Worm (Caenorhabditis elegans) whole organism, mixed stage, embryonic: ENCODE data around the gene nrsn-1.

ENCODE experiments used
- M03D4.4 ChIP-seq: sonication (generic microtip); optimal IDR thresholded peaks from 2 replicates; lab custom pipeline; 2017; ENCODE audit warnings: mild to moderate bottlenecking, missing genetic modification characterization, missing compliant biosample characterization
- bed-3 ChIP-seq: fragments of 200-800 bp; sonication (Bioruptor generic); optimal IDR thresholded peaks from 3 replicates; lab custom pipeline; 2018; ENCODE audit warnings: mild to moderate bottlenecking, missing genetic modification characterization, moderate library complexity, missing compliant biosample characterization
- blmp-1 ChIP-seq: fragments of 150-350 bp; optimal IDR thresholded peaks from 2 replicates; lab custom pipeline; 2014; ENCODE audit warnings: missing biosample characterization, missing genetic modification characterization
- ceh-39 ChIP-seq: fragments of 150-350 bp; optimal IDR thresholded peaks from 2 replicates; lab custom pipeline; 2014; ENCODE audit warnings: missing biosample characterization, missing genetic modification characterization
- ceh-43 ChIP-seq: fragments of 200-800 bp; sonication (Bioruptor generic); optimal IDR thresholded peaks from 2 replicates; lab custom pipeline; 2018; ENCODE audit warnings: mild to moderate bottlenecking, missing genetic modification characterization, moderate library complexity, missing compliant biosample characterization
- ceh-83 ChIP-seq: fragments of 200-800 bp; sonication (Bioruptor generic); optimal IDR thresholded peaks from 2 replicates; lab custom pipeline; 2018; ENCODE audit warnings: mild to moderate bottlenecking, missing genetic modification characterization, missing compliant biosample characterization
- ces-1 ChIP-seq: fragments of 150-350 bp; optimal IDR thresholded peaks from 2 replicates; lab custom pipeline; 2014; ENCODE audit warnings: missing biosample characterization, missing genetic modification reagents, missing genetic modification characterization
- cnd-1 ChIP-seq: fragments of 200-800 bp; sonication (Bioruptor generic); optimal IDR thresholded peaks from 2 replicates; lab custom pipeline; 2018; ENCODE audit warnings: mild to moderate bottlenecking, missing genetic modification characterization, missing compliant biosample characterization
- drap-1 ChIP-seq: fragments of 200-800 bp; sonication (Bioruptor generic); optimal IDR thresholded peaks from 3 replicates; lab custom pipeline; 2018; ENCODE audit warnings: mild to moderate bottlenecking, missing genetic modification characterization, missing compliant biosample characterization
- elt-1 ChIP-seq: sonication (generic microtip); optimal IDR thresholded peaks from 2 replicates; lab custom pipeline; 2017; ENCODE audit warnings: missing genetic modification characterization, mild to moderate bottlenecking, missing compliant biosample characterization, antibody characterized with exemption, moderate library complexity, borderline replicate concordance; ENCODE audit not compliant: insufficient read depth
- elt-3 ChIP-seq: fragments of 150-350 bp; optimal IDR thresholded peaks from 2 replicates; lab custom pipeline; 2014; ENCODE audit warnings: missing biosample characterization, missing genetic modification characterization
- flh-1 ChIP-seq: fragments of 200-800 bp; sonication (Bioruptor generic); optimal IDR thresholded peaks from 2 replicates; lab custom pipeline; 2018; ENCODE audit warnings: mild to moderate bottlenecking, missing genetic modification characterization, moderate library complexity, missing compliant biosample characterization
- ham-2 ChIP-seq: fragments of 200-800 bp; sonication (Bioruptor generic); optimal IDR thresholded peaks from 2 replicates; lab custom pipeline; 2018; ENCODE audit warnings: mild to moderate bottlenecking, missing genetic modification characterization, missing compliant biosample characterization
- hlh-1 ChIP-seq: fragments of 150-350 bp; optimal IDR thresholded peaks from 2 replicates; lab custom pipeline; 2014; ENCODE audit warnings: missing biosample characterization, missing genetic modification reagents, missing genetic modification characterization
- lin-13 ChIP-seq: fragments of 150-350 bp; optimal IDR thresholded peaks from 2 replicates; lab custom pipeline; 2014; ENCODE audit warnings: missing biosample characterization, missing genetic modification characterization
- lin-32 ChIP-seq: fragments of 200-800 bp; sonication (Bioruptor generic); optimal IDR thresholded peaks from 2 replicates; lab custom pipeline; 2018; ENCODE audit warnings: mild to moderate bottlenecking, missing genetic modification characterization, missing compliant biosample characterization
- lsy-2 ChIP-seq: fragments of 150-350 bp; optimal IDR thresholded peaks from 2 replicates; lab custom pipeline; 2014; ENCODE audit warnings: missing biosample characterization, missing genetic modification characterization
- mab-5 ChIP-seq: fragments of 150-350 bp; optimal IDR thresholded peaks from 2 replicates; lab custom pipeline; 2014; ENCODE audit warnings: missing biosample characterization, missing genetic modification characterization
- mep-1 ChIP-seq: fragments of 150-350 bp; optimal IDR thresholded peaks from 2 replicates; lab custom pipeline; 2017; ENCODE audit warnings: missing biosample characterization, missing genetic modification reagents, missing genetic modification characterization, inconsistent platforms
- mls-2 ChIP-seq: sonication (generic microtip); optimal IDR thresholded peaks from 2 replicates; lab custom pipeline; 2016; ENCODE audit warnings: mild to moderate bottlenecking, missing genetic modification characterization, moderate library complexity, missing compliant biosample characterization
- nhr-12 ChIP-seq: fragments of 150-350 bp; optimal IDR thresholded peaks from 2 replicates; lab custom pipeline; 2014; ENCODE audit warnings: missing biosample characterization, missing genetic modification characterization
- nhr-2 ChIP-seq: fragments of 150-350 bp; optimal IDR thresholded peaks from 2 replicates; lab custom pipeline; 2014; ENCODE audit warnings: missing biosample characterization, missing genetic modification characterization
- nhr-237 ChIP-seq: fragments of 150-350 bp; optimal IDR thresholded peaks from 2 replicates; lab custom pipeline; 2014; ENCODE audit warnings: missing biosample characterization, missing genetic modification characterization
- nhr-28 ChIP-seq: fragments of 150-350 bp; optimal IDR thresholded peaks from 2 replicates; lab custom pipeline; 2014; ENCODE audit warnings: missing biosample characterization, missing genetic modification characterization
- nhr-76 ChIP-seq: sonication (generic microtip); optimal IDR thresholded peaks from 2 replicates; lab custom pipeline; 2017; ENCODE audit warnings: missing biosample characterization, missing genetic modification characterization
- pha-4 ChIP-seq: fragments of 150-350 bp; optimal IDR thresholded peaks from 2 replicates; lab custom pipeline; 2018; ENCODE audit warnings: missing biosample characterization, missing genetic modification reagents, missing genetic modification characterization
- sem-2 ChIP-seq: fragments of 200-800 bp; sonication (Bioruptor generic); optimal IDR thresholded peaks from 2 replicates; lab custom pipeline; 2018; ENCODE audit warnings: mild to moderate bottlenecking, missing genetic modification characterization, missing compliant biosample characterization
- snpc-4 ChIP-seq: fragments of 150-350 bp; optimal IDR thresholded peaks from 2 replicates; lab custom pipeline; 2014; ENCODE audit warnings: missing biosample characterization, missing genetic modification characterization
- sptf-1 ChIP-seq: sonication (generic microtip); optimal IDR thresholded peaks from 2 replicates; lab custom pipeline; 2017; ENCODE audit warnings: mild to moderate bottlenecking, missing genetic modification characterization, moderate library complexity, missing compliant biosample characterization
- tbx-8 ChIP-seq: fragments of 200-800 bp; sonication (Bioruptor generic); optimal IDR thresholded peaks from 2 replicates; lab custom pipeline; 2018; ENCODE audit warnings: mild to moderate bottlenecking, missing genetic modification characterization, moderate library complexity, missing compliant biosample characterization
- unc-120 ChIP-seq: sonication (generic microtip); optimal IDR thresholded peaks from 2 replicates; lab custom pipeline; 2017; ENCODE audit warnings: missing genetic modification characterization, missing compliant biosample characterization; ENCODE audit not compliant: poor library complexity, severe bottlenecking
- unc-39 ChIP-seq: fragments of 150-350 bp; optimal IDR thresholded peaks from 2 replicates; lab custom pipeline; 2014; ENCODE audit warnings: missing biosample characterization, missing genetic modification characterization
- unc-62 ChIP-seq: fragments of 150-350 bp; optimal IDR thresholded peaks from 2 replicates; lab custom pipeline; 2014; ENCODE audit warnings: missing biosample characterization, missing genetic modification reagents, missing genetic modification characterization
- zip-8 ChIP-seq: fragments of 150-350 bp; optimal IDR thresholded peaks from 2 replicates; lab custom pipeline; 2014; ENCODE audit warnings: missing biosample characterization, missing genetic modification characterization
- ztf-11 ChIP-seq: fragments of 150-350 bp; optimal IDR thresholded peaks from 2 replicates; lab custom pipeline; 2014; ENCODE audit warnings: missing biosample characterization, missing genetic modification characterization

nrsn-1 gene

DNA sequence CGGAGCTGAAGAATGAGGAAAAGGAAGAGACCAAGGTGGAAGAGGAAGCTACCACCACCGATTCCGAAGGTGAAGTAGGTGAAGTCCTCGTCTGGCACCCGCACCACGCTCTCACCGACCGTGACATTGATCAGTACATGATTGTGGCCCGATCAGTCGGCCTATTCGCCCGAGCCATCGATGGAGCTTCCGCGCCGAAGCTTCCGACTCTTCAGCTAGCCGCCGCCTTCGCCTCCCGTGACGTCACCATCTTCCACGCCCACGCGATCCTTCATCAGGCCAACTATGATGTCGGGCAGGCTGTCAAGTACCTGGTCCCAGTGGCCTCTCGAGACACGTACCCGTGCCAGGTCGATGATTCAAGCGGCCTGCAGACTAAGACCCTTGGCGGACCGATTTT is 9.6 kb downstream of the nrsn-1 start:
- TF ChIP-seq nhr-12 (tag; lab: Kevin White, UChicago) (no peak), lin-13 (tag; lab: Kevin White, UChicago) (no peak), unc-120 (tag; lab: Kevin White, UChicago) (no peak), flh-1 (GFP tag; lab: Kevin White, UChicago) (no peak), nhr-76 (tag; lab: Kevin White, UChicago) (no peak), sptf-1 (tag; lab: Kevin White, UChicago) (no peak), ztf-11 (no peak), ceh-39 (tag; lab: Kevin White, UChicago) (no peak), ceh-43 (GFP tag; lab: Kevin White, UChicago) (no peak), mls-2 (tag; lab: Kevin White, UChicago) (no peak), ham-2 (GFP tag; lab: Kevin White, UChicago) (no peak), ceh-83 (GFP tag; lab: Kevin White, UChicago) (no peak), mab-5 (no peak), elt-3 (tag; lab: Kevin White, UChicago) (no peak), tbx-8 (GFP tag; lab: Kevin White, UChicago) (no peak), mep-1 (tag; lab: Kevin White, UChicago) (no peak), sem-2 (no peak), nhr-2 (no peak), nhr-237 (tag; lab: Kevin White, UChicago) (no peak), M03D4.4 (tag; lab: Kevin White, UChicago) (no peak)

DNA sequence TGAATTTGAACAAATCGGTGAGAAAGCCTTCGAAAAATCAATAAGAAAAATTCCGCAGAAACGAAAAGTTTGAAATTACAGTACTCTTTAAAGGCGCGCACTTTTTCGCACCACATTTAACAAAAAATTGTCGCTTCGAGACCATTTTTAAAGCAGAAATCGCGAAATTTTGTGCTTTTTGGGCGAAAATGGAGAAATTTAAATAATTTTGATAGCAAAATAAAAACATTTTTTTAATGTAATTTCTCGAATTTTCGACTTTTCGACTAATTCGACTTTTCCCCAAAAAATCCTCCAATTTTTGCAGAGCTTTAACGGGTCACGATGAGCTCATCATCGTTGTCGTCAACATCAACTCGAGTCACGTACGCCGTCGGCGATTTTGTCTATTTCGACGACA is 11.1 kb downstream of the nrsn-1 start, which contains the start of gene lin-40:
Gene lin-40 (plus strand): TSS at position 301 of the 400 bp plus-strand sequence.
- no peak for TF ChIP-seq cnd-1 (tag; lab: Kevin White, UChicago)
- no peak for TF ChIP-seq sptf-1 (tag; lab: Kevin White, UChicago)
- TF ChIP-seq nhr-76 (tag; lab: Kevin White, UChicago), result no peak
- TF ChIP-seq blmp-1 (tag; lab: Kevin White, UChicago), result no peak
- TF ChIP-seq drap-1 (GFP tag; lab: Kevin White, UChicago), result no peak
- no peak for TF ChIP-seq ceh-43 (GFP tag; lab: Kevin White, UChicago)
- TF ChIP-seq ceh-39 (tag; lab: Kevin White, UChicago), result no peak
- TF ChIP-seq unc-39 (tag; lab: Kevin White, UChicago), result no peak
- TF ChIP-seq tbx-8 (GFP tag; lab: Kevin White, UChicago), result no peak
- TF ChIP-seq elt-3 (tag; lab: Kevin White, UChicago), result no peak
- TF ChIP-seq nhr-2, result no peak
- no peak for TF ChIP-seq sem-2

DNA sequence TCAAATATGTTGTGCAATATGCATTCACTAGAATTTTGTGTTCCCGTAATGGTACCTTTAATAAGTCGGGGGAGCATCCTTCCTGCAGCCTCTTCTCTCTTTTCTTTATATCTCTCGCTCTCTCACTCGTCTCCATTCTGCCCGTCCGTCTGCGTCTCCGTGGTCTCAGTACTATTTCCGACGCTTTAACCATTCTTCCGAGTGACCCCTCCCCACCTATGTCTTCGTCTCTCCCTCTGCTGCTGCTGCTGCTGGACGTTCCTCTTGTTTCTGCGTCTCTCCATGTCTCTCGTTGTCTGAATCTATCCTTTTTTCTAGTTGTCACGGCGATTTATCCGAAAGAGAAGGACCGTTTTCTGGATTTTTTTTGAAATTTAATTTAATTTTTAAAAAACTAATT is 11.9 kb downstream of the nrsn-1 start:
- TF ChIP-seq lsy-2 (tag; lab: Kevin White, UChicago), result no peak
- TF ChIP-seq nhr-76 (tag; lab: Kevin White, UChicago), result no peak
- TF ChIP-seq hlh-1 (tag; lab: Kevin White, UChicago), result peak; percentile 11
- TF ChIP-seq nhr-2, result peak; percentile 8
- peak; percentile 69 for TF ChIP-seq ces-1
- TF ChIP-seq bed-3 (GFP tag; lab: Kevin White, UChicago), result no peak
- peak; percentile 70 for TF ChIP-seq unc-120 (tag; lab: Kevin White, UChicago)
- peak; percentile 9 for TF ChIP-seq ztf-11
- peak; percentile 7 for TF ChIP-seq ham-2 (GFP tag; lab: Kevin White, UChicago)

DNA sequence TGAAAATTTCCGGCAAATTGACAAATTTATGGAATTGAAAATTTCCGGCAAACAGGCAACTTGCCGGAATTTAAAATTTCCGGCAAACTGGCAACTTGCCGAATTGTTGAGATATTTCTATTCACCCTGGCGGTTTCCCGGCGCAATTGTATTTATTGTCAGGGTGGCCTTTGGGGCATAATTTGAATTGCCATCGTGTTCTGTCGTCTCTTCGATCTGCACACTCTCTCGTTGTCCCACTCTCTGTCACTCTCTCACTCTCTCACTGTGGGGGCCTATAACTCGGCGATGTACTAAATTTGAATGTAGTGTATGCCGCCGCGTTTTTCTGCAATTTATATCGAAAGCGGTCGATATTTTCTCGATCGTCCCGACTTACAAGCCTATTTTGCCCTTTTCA is 12.8 kb downstream of the nrsn-1 start:
- no peak for TF ChIP-seq zip-8 (tag; lab: Kevin White, UChicago)
- TF ChIP-seq sptf-1 (tag; lab: Kevin White, UChicago), result no peak
- TF ChIP-seq pha-4 (tag; lab: Kevin White, UChicago), result peak; percentile 2

- no peak for TF ChIP-seq elt-3 (tag; lab: Kevin White, UChicago)
- TF ChIP-seq nhr-76 (tag; lab: Kevin White, UChicago), result no peak
- no peak for TF ChIP-seq hlh-1 (tag; lab: Kevin White, UChicago)
- no peak for TF ChIP-seq snpc-4 (tag; lab: Kevin White, UChicago)
- no peak for TF ChIP-seq lin-13 (tag; lab: Kevin White, UChicago)
- TF ChIP-seq nhr-12 (tag; lab: Kevin White, UChicago), result no peak
- TF ChIP-seq M03D4.4 (tag; lab: Kevin White, UChicago), result no peak
- TF ChIP-seq lin-32 (GFP tag; lab: Kevin White, UChicago), result no peak
- no peak for TF ChIP-seq zip-8 (tag; lab: Kevin White, UChicago)
- TF ChIP-seq unc-62 (GFP tag; lab: Kevin White, UChicago), result no peak
- no peak for TF ChIP-seq blmp-1 (tag; lab: Kevin White, UChicago)
- no peak for TF ChIP-seq nhr-2
- no peak for TF ChIP-seq pha-4 (tag; lab: Kevin White, UChicago)
- TF ChIP-seq elt-1 (tag; lab: Kevin White, UChicago), result no peak
- no peak for TF ChIP-seq sem-2
- no peak for TF ChIP-seq unc-120 (tag; lab: Kevin White, UChicago)
- no peak for TF ChIP-seq drap-1 (GFP tag; lab: Kevin White, UChicago)
- no peak for TF ChIP-seq nhr-28 (tag; lab: Kevin White, UChicago)
- no peak for TF ChIP-seq sptf-1 (tag; lab: Kevin White, UChicago)
These were observed 17.3 kb downstream of the nrsn-1 start for ce11 chrV:3698497-3698896.
